Worm (Caenorhabditis elegans): ENCODE data around the gene duo-1.

ce11 chrV:11548914-11549406 is 5.5 kb upstream of the duo-1 start, which contains the start of the genes F38B7.17 and F38B7.3:
- no peak for TF ChIP-seq nhr-11 (tag; optimal IDR thresholded peaks at IDR 0.05)
- TF ChIP-seq snpc-4 (tag; optimal IDR thresholded peaks at IDR 0.05): peak; percentile 6
- TF ChIP-seq tbx-2 (tag; optimal IDR thresholded peaks at IDR 0.05): no peak
